Worm (Caenorhabditis elegans): ENCODE data around the gene phf-14.

The phf-14 gene

ce11 chrV:17828310-17828709 is 42.9 kb upstream of the phf-14 start, which contains the start of gene srh-304:
srh-304 (plus strand) TSS chrV:17828610.
- no peak for TF ChIP-seq spr-3 (GFP tag; optimal IDR thresholded peaks at IDR 0.05)
- TF ChIP-seq ama-1 (optimal IDR thresholded peaks at IDR 0.05): no peak
- no peak for TF ChIP-seq zfp-2 (tag; optimal IDR thresholded peaks at IDR 0.05)
- TF ChIP-seq nhr-102 (tag; optimal IDR thresholded peaks at IDR 0.05): no peak
- TF ChIP-seq egl-43 (GFP tag; IDR thresholded peaks at IDR 0.05): no peak
- TF ChIP-seq F26F4.8 (GFP tag; conservative IDR thresholded peaks at IDR 0.05): no peak
- TF ChIP-seq dmd-8 (GFP tag; IDR thresholded peaks at IDR 0.05): no peak
- no peak for TF ChIP-seq F37D6.2 (tag; optimal IDR thresholded peaks at IDR 0.05)
- TF ChIP-seq hlh-11 (tag; optimal IDR thresholded peaks at IDR 0.05): no peak
- TF ChIP-seq dmd-9 (GFP tag; IDR thresholded peaks at IDR 0.05): no peak
- TF ChIP-seq madf-5 (GFP tag; IDR thresholded peaks at IDR 0.05): no peak
- TF ChIP-seq saeg-2 (GFP tag; IDR thresholded peaks at IDR 0.05): no peak
- no peak for TF ChIP-seq jun-1 (tag; optimal IDR thresholded peaks at IDR 0.05)
- TF ChIP-seq zip-11 (GFP tag; IDR thresholded peaks at IDR 0.05): no peak
- no peak for TF ChIP-seq hif-1 (tag; optimal IDR thresholded peaks at IDR 0.05)
- no peak for TF ChIP-seq ceh-32 (tag; optimal IDR thresholded peaks at IDR 0.05; ENCODE audit: poor library complexity)
- TF ChIP-seq zag-1 (tag; optimal IDR thresholded peaks at IDR 0.05): no peak
- TF ChIP-seq pha-4 (GFP tag; IDR thresholded peaks at IDR 0.05): no peak
- no peak for TF ChIP-seq pha-4 (tag; optimal IDR thresholded peaks at IDR 0.05)
- no peak for TF ChIP-seq nhr-76 (tag; optimal IDR thresholded peaks at IDR 0.05)
- no peak for TF ChIP-seq lin-15B (tag; optimal IDR thresholded peaks at IDR 0.05)

DNA sequence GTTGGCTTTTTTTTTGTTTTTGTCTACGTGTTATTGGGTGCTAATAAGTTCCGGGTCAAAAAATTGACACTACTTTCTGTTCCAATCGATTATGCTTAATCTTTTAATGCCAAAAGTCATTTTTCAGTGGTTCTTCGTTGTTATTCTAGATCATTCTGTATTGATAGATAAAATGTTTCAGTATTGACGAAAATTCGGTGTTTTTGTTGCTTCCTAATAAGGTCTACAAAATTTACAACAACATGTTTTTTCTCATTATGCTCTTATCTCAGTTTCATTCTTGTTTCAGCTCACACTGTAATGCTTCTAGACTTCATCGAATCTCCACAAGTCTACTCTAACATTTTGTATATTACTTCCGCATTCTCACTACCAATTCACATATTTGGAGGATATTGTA is 39.8 kb upstream of the phf-14 start, which contains the start of gene srh-303:
srh-303 (plus strand) TSS at position 301 of the 400 bp plus-strand sequence.
- no peak for TF ChIP-seq pqm-1 (tag; optimal IDR thresholded peaks at IDR 0.05)
- no peak for TF ChIP-seq attf-4 (tag; optimal IDR thresholded peaks at IDR 0.05)
- no peak for TF ChIP-seq tag-97 (GFP tag; IDR thresholded peaks at IDR 0.05)
- no peak for TF ChIP-seq ceh-62 (tag; optimal IDR thresholded peaks at IDR 0.05)
- TF ChIP-seq dmd-6 (GFP tag; IDR thresholded peaks at IDR 0.05): no peak
- TF ChIP-seq nhr-42 (GFP tag; IDR thresholded peaks at IDR 0.05): no peak
- no peak for TF ChIP-seq daf-16 (GFP tag; optimal IDR thresholded peaks at IDR 0.05)
- no peak for TF ChIP-seq daf-16 (tag; optimal IDR thresholded peaks at IDR 0.05)
- TF ChIP-seq mep-1 (tag; optimal IDR thresholded peaks at IDR 0.05): no peak
- no peak for TF ChIP-seq php-3 (GFP tag; IDR thresholded peaks at IDR 0.05)
- TF ChIP-seq Y75B8A.6 (GFP tag; IDR thresholded peaks at IDR 0.05): no peak
- no peak for TF ChIP-seq T26A8.4 (GFP tag; IDR thresholded peaks at IDR 0.05)
- no peak for TF ChIP-seq lsy-2 (tag; optimal IDR thresholded peaks at IDR 0.05)
- no peak for TF ChIP-seq aly-2 (tag; optimal IDR thresholded peaks at IDR 0.05)
- TF ChIP-seq D1046.2 (GFP tag; IDR thresholded peaks at IDR 0.05): no peak
- TF ChIP-seq hlh-30 (tag; optimal IDR thresholded peaks at IDR 0.05; ENCODE audit: insufficient read depth): no peak
- no peak for TF ChIP-seq ztf-7 (tag; optimal IDR thresholded peaks at IDR 0.05)
- no peak for TF ChIP-seq nhr-28 (tag; optimal IDR thresholded peaks at IDR 0.05)

DNA sequence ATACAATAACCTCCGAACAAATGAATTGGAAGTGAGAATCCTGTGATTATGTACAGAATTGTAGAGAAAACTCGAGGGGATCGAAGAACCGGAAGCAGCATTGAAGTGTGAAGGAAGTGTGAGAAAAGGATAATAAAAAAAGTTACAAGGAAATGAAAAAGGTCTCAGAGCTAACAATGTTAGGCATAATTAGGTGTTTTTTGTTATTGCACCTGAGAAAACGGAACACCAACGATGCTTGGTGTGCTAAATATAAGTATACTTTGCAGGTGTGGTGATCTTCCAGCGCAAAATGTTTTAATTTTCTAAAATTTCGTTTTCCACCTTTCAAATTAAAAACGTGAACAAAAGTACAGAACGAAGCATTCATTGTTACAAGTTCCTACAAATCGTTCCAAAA is 27.1 kb upstream of the phf-14 start, which contains the start of gene srh-286:
srh-286 (minus strand) TSS at position 101 of the 400 bp plus-strand sequence.
- no peak for TF ChIP-seq nhr-111 (GFP tag; optimal IDR thresholded peaks at IDR 0.05)
- TF ChIP-seq pqm-1 (tag; optimal IDR thresholded peaks at IDR 0.05): no peak
- TF ChIP-seq fos-1 (tag; optimal IDR thresholded peaks at IDR 0.05): no peak
- TF ChIP-seq arid-1 (GFP tag; conservative IDR thresholded peaks at IDR 0.05): no peak
- TF ChIP-seq hif-1 (tag; optimal IDR thresholded peaks at IDR 0.05): no peak
- no peak for TF ChIP-seq snpc-4 (tag; optimal IDR thresholded peaks at IDR 0.05)
- TF ChIP-seq Y5F2A.4 (GFP tag; optimal IDR thresholded peaks at IDR 0.05): no peak
- TF ChIP-seq F26F4.8 (GFP tag; conservative IDR thresholded peaks at IDR 0.05): no peak
- no peak for TF ChIP-seq lin-38 (GFP tag; IDR thresholded peaks at IDR 0.05)
- no peak for TF ChIP-seq ztf-7 (tag; optimal IDR thresholded peaks at IDR 0.05)
- no peak for TF ChIP-seq aha-1 (tag)
- no peak for TF ChIP-seq lin-39 (tag; optimal IDR thresholded peaks at IDR 0.05)
- TF ChIP-seq mep-1 (tag; optimal IDR thresholded peaks at IDR 0.05): no peak
- TF ChIP-seq lin-15B (tag; optimal IDR thresholded peaks at IDR 0.05): no peak
- no peak for TF ChIP-seq dmd-9 (GFP tag; IDR thresholded peaks at IDR 0.05)
- no peak for TF ChIP-seq ztf-11 (tag; optimal IDR thresholded peaks at IDR 0.05)
- no peak for TF ChIP-seq nhr-77 (tag; optimal IDR thresholded peaks at IDR 0.05)
- TF ChIP-seq ceh-62 (tag; optimal IDR thresholded peaks at IDR 0.05): no peak
- no peak for TF ChIP-seq nhr-25 (tag; optimal IDR thresholded peaks at IDR 0.05; ENCODE audit: borderline replicate concordance, insufficient read depth)

All from whole organism, L4 larva.